Fruit fly (Drosophila melanogaster) whole organism, embryonic: ENCODE data around the gene CG33287.
A peak's percentile ranks its signal among the peaks of the same experiment; 100 is the strongest.

Source experiments
- Atf3 ChIP-seq: fragments of 200-800 bp; sonication (Bioruptor generic); optimal IDR thresholded peaks from 3 replicates; lab custom pipeline; 2016; ENCODE audit warnings: missing biosample characterization, missing genetic modification characterization
- Awh ChIP-seq: fragments of 200-800 bp; sonication (Bioruptor generic); IDR thresholded peaks from 2 replicates; pipeline ENCODE4, ENCODE4 v1.3.6; 2022; ENCODE audit warnings: missing biosample characterization, missing genetic modification characterization
- Blimp-1 ChIP-seq: fragments of 200-800 bp; sonication (Bioruptor generic); optimal IDR thresholded peaks from 3 replicates; lab custom pipeline; 2018; ENCODE audit warnings: missing biosample characterization, missing genetic modification characterization, mild to moderate bottlenecking, moderate library complexity, missing genetic modification reagents
- CG11456 ChIP-seq: fragments of 200-800 bp; sonication (Bioruptor generic); IDR thresholded peaks from 3 replicates; pipeline ENCODE4 v1.3.6; 2022; ENCODE audit warnings: missing biosample characterization, missing genetic modification characterization
- CG12155 ChIP-seq: fragments of 200-800 bp; sonication (Bioruptor generic); optimal IDR thresholded peaks from 3 replicates; lab custom pipeline; 2016; ENCODE audit warnings: missing biosample characterization, missing genetic modification characterization
- CG12744 ChIP-seq: fragments of 200-800 bp; sonication (Bioruptor generic); optimal IDR thresholded peaks from 2 replicates; lab custom pipeline; 2016; ENCODE audit warnings: missing biosample characterization, missing genetic modification characterization
- CG14965 ChIP-seq: fragments of 200-800 bp; sonication (Bioruptor generic); optimal IDR thresholded peaks from 2 replicates; lab custom pipeline; 2016; ENCODE audit warnings: missing biosample characterization, missing genetic modification characterization, borderline replicate concordance
- CG15073 ChIP-seq: fragments of 200-800 bp; sonication (Bioruptor generic); optimal IDR thresholded peaks from 2 replicates; lab custom pipeline; 2016; ENCODE audit warnings: missing biosample characterization, missing genetic modification characterization
- CG17328 ChIP-seq: fragments of 200-800 bp; sonication (Bioruptor generic); IDR thresholded peaks from 2 replicates; pipeline ENCODE4 v1.3.6; 2022; ENCODE audit warnings: missing biosample characterization, missing genetic modification characterization
- CG18262 ChIP-seq: fragments of 200-800 bp; optimal IDR thresholded peaks from 3 replicates; lab custom pipeline; 2019; ENCODE audit warnings: missing biosample characterization, mild to moderate bottlenecking, missing genetic modification characterization, moderate library complexity
- CG2875 ChIP-seq: fragments of 200-800 bp; sonication (Bioruptor generic); optimal IDR thresholded peaks from 2 replicates; lab custom pipeline; 2017; ENCODE audit warnings: missing biosample characterization, mild to moderate bottlenecking, missing genetic modification characterization, missing genetic modification reagents
- CG3163 ChIP-seq: fragments of 200-800 bp; sonication (Bioruptor generic); optimal IDR thresholded peaks from 3 replicates; lab custom pipeline; 2016; ENCODE audit warnings: missing biosample characterization, missing genetic modification characterization
- CG32532 ChIP-seq: fragments of 200-800 bp; sonication (Bioruptor generic); IDR thresholded peaks from 2 replicates; pipeline ENCODE4 v1.3.6; 2022; ENCODE audit warnings: missing biosample characterization, missing genetic modification characterization
- CG3281 ChIP-seq: fragments of 200-800 bp; sonication (Bioruptor generic); optimal IDR thresholded peaks from 3 replicates; lab custom pipeline; 2017; ENCODE audit warnings: missing biosample characterization, mild to moderate bottlenecking, missing genetic modification characterization
- CG34422 ChIP-seq: fragments of 200-800 bp; sonication (Bioruptor generic); IDR thresholded peaks from 3 replicates; pipeline ENCODE4 v1.3.6; 2022; ENCODE audit warnings: missing biosample characterization, missing genetic modification characterization
- CG6765 ChIP-seq: fragments of 200-800 bp; sonication (Bioruptor generic); optimal IDR thresholded peaks from 3 replicates; lab custom pipeline; 2017; ENCODE audit warnings: missing biosample characterization, mild to moderate bottlenecking, missing genetic modification characterization
- CG7357 ChIP-seq: fragments of 200-800 bp; sonication (Bioruptor generic); IDR thresholded peaks from 3 replicates; pipeline ENCODE4 v1.3.6; 2022; ENCODE audit warnings: missing biosample characterization, missing genetic modification characterization
- CG7556 ChIP-seq: fragments of 200-800 bp; sonication (Bioruptor generic); optimal IDR thresholded peaks from 2 replicates; lab custom pipeline; 2017; ENCODE audit warnings: missing biosample characterization, mild to moderate bottlenecking, missing genetic modification characterization
- CG8359 ChIP-seq: fragments of 200-800 bp; sonication (Bioruptor generic); optimal IDR thresholded peaks from 2 replicates; lab custom pipeline; 2017; ENCODE audit warnings: missing biosample characterization, mild to moderate bottlenecking, missing genetic modification characterization, borderline replicate concordance
- CG8944 ChIP-seq: fragments of 200-800 bp; sonication (Bioruptor generic); optimal IDR thresholded peaks from 3 replicates; lab custom pipeline; 2016; ENCODE audit warnings: missing biosample characterization, missing genetic modification characterization
- CG9727 ChIP-seq: fragments of 200-800 bp; sonication (Bioruptor generic); optimal IDR thresholded peaks from 3 replicates; lab custom pipeline; 2017; ENCODE audit warnings: missing biosample characterization, mild to moderate bottlenecking, missing genetic modification characterization
- CHES-1-like ChIP-seq: fragments of 200-800 bp; sonication (Bioruptor generic); optimal IDR thresholded peaks from 2 replicates; lab custom pipeline; 2016; ENCODE audit warnings: missing biosample characterization, missing genetic modification characterization
- Dad ChIP-seq: fragments of 200-800 bp; sonication (Bioruptor generic); optimal IDR thresholded peaks from 3 replicates; lab custom pipeline; 2016; ENCODE audit warnings: missing biosample characterization, missing genetic modification characterization
- Dip3 ChIP-seq: fragments of 200-800 bp; sonication (Bioruptor generic); optimal IDR thresholded peaks from 3 replicates; lab custom pipeline; 2016; ENCODE audit warnings: missing biosample characterization, missing genetic modification characterization
- Doc3 ChIP-seq: fragments of 200-800 bp; sonication (Bioruptor generic); IDR thresholded peaks from 3 replicates; pipeline ENCODE4 v1.3.6; 2022; ENCODE audit warnings: missing biosample characterization, missing genetic modification characterization; ENCODE audit not compliant: partially characterized antibody
- HHEX ChIP-seq: fragments of 200-800 bp; sonication (Bioruptor generic); optimal IDR thresholded peaks from 3 replicates; lab custom pipeline; 2017; ENCODE audit warnings: missing biosample characterization, mild to moderate bottlenecking, missing genetic modification characterization, missing genetic modification reagents
- HLH4C ChIP-seq: fragments of 200-800 bp; sonication (Bioruptor generic); IDR thresholded peaks from 3 replicates; pipeline ENCODE4 v1.3.6; 2022; ENCODE audit warnings: missing biosample characterization, missing genetic modification characterization; ENCODE audit not compliant: partially characterized antibody
- HLHmδ ChIP-seq: fragments of 200-800 bp; sonication (Bioruptor generic); optimal IDR thresholded peaks from 2 replicates; lab custom pipeline; 2018; ENCODE audit warnings: missing biosample characterization, mild to moderate bottlenecking, missing genetic modification characterization, moderate library complexity
- HmgZ ChIP-seq: fragments of 200-800 bp; sonication (Bioruptor generic); optimal IDR thresholded peaks from 2 replicates; lab custom pipeline; 2018; ENCODE audit warnings: missing biosample characterization, mild to moderate bottlenecking, missing genetic modification characterization
- Max ChIP-seq: fragments of 200-800 bp; sonication (Bioruptor generic); optimal IDR thresholded peaks from 2 replicates; lab custom pipeline; 2016; ENCODE audit warnings: missing biosample characterization, mild to moderate bottlenecking, missing genetic modification characterization
- Six4 ChIP-seq: fragments of 200-800 bp; sonication (Bioruptor generic); optimal IDR thresholded peaks from 2 replicates; lab custom pipeline; 2016; ENCODE audit warnings: missing biosample characterization, missing genetic modification characterization
- Sry-δ ChIP-seq: fragments of 200-800 bp; sonication (Bioruptor generic); optimal IDR thresholded peaks from 2 replicates; lab custom pipeline; 2016; ENCODE audit warnings: missing biosample characterization, missing genetic modification characterization
- Xrp1 ChIP-seq: fragments of 200-800 bp; sonication (Bioruptor generic); IDR thresholded peaks from 2 replicates; pipeline ENCODE4 v1.3.6; 2022; ENCODE audit warnings: missing biosample characterization, missing genetic modification characterization
- YL-1 ChIP-seq: fragments of 200-800 bp; sonication (Bioruptor generic); optimal IDR thresholded peaks from 3 replicates; lab custom pipeline; 2017; ENCODE audit warnings: missing biosample characterization, mild to moderate bottlenecking, missing genetic modification characterization
- bab2 ChIP-seq: fragments of 200-800 bp; sonication (Bioruptor generic); optimal IDR thresholded peaks from 2 replicates; lab custom pipeline; 2016; ENCODE audit warnings: missing biosample characterization, missing genetic modification characterization
- cas ChIP-seq: fragments of 200-800 bp; sonication (Bioruptor generic); IDR thresholded peaks from 2 replicates; pipeline ENCODE4 v1.3.6; 2022; ENCODE audit warnings: missing biosample characterization, missing genetic modification characterization
- caup ChIP-seq: fragments of 200-800 bp; sonication (Bioruptor generic); optimal IDR thresholded peaks from 3 replicates; lab custom pipeline; 2017; ENCODE audit warnings: missing biosample characterization, mild to moderate bottlenecking, missing genetic modification characterization, moderate library complexity; ENCODE audit not compliant: severe bottlenecking
- corto ChIP-seq: fragments of 200-800 bp; sonication (Bioruptor generic); optimal IDR thresholded peaks from 2 replicates; lab custom pipeline; 2016; ENCODE audit warnings: missing biosample characterization, mild to moderate bottlenecking, missing genetic modification characterization, moderate library complexity
- fru ChIP-seq: fragments of >200 bp; optimal IDR thresholded peaks from 2 replicates; lab custom pipeline; 2017
- ind ChIP-seq: fragments of 200-800 bp; sonication (Bioruptor generic); optimal IDR thresholded peaks from 3 replicates; lab custom pipeline; 2016; ENCODE audit warnings: missing biosample characterization, missing genetic modification characterization
- inv ChIP-seq: fragments of 200-800 bp; sonication (Bioruptor generic); IDR thresholded peaks from 2 replicates; pipeline ENCODE4 v1.3.6; 2022; ENCODE audit warnings: missing biosample characterization, missing genetic modification characterization; ENCODE audit not compliant: partially characterized antibody
- kay ChIP-seq: fragments of 200-800 bp; sonication (Bioruptor generic); optimal IDR thresholded peaks from 2 replicates; lab custom pipeline; 2016; ENCODE audit warnings: missing biosample characterization, missing genetic modification characterization
- mld ChIP-seq: fragments of 200-800 bp; sonication (Bioruptor generic); IDR thresholded peaks from 3 replicates; pipeline ENCODE4 v1.3.6; 2022; ENCODE audit warnings: missing biosample characterization, missing genetic modification characterization; ENCODE audit not compliant: partially characterized antibody
- nom ChIP-seq: fragments of 200-800 bp; sonication (Bioruptor generic); optimal IDR thresholded peaks from 2 replicates; lab custom pipeline; 2017; ENCODE audit warnings: missing biosample characterization, missing genetic modification characterization, mild to moderate bottlenecking, moderate library complexity, missing genetic modification reagents
- oc ChIP-seq: fragments of 200-800 bp; sonication (Bioruptor generic); optimal IDR thresholded peaks from 2 replicates; lab custom pipeline; 2018; ENCODE audit warnings: missing biosample characterization, mild to moderate bottlenecking, missing genetic modification characterization, moderate library complexity
- pzg ChIP-seq: fragments of 200-800 bp; sonication (Bioruptor generic); optimal IDR thresholded peaks from 3 replicates; lab custom pipeline; 2018; ENCODE audit warnings: missing biosample characterization, mild to moderate bottlenecking, missing genetic modification characterization, moderate library complexity
- rib ChIP-seq: fragments of 200-800 bp; sonication (Bioruptor generic); IDR thresholded peaks from 2 replicates; pipeline ENCODE4 v1.3.6; 2022; ENCODE audit warnings: missing biosample characterization, missing genetic modification characterization
- vfl ChIP-seq: fragments of 200-800 bp; sonication (Bioruptor generic); optimal IDR thresholded peaks from 2 replicates; lab custom pipeline; 2016; ENCODE audit warnings: missing biosample characterization, missing genetic modification characterization
- z ChIP-seq: fragments of 200-800 bp; sonication (Bioruptor generic); IDR thresholded peaks from 3 replicates; pipeline ENCODE4 v1.3.6; 2022; ENCODE audit warnings: missing biosample characterization, missing genetic modification characterization
- zen ChIP-seq: fragments of 200-800 bp; sonication (Bioruptor generic); optimal IDR thresholded peaks from 3 replicates; lab custom pipeline; 2018; ENCODE audit warnings: missing biosample characterization, mild to moderate bottlenecking, missing genetic modification characterization, moderate library complexity

Gene CG33287

DNA sequence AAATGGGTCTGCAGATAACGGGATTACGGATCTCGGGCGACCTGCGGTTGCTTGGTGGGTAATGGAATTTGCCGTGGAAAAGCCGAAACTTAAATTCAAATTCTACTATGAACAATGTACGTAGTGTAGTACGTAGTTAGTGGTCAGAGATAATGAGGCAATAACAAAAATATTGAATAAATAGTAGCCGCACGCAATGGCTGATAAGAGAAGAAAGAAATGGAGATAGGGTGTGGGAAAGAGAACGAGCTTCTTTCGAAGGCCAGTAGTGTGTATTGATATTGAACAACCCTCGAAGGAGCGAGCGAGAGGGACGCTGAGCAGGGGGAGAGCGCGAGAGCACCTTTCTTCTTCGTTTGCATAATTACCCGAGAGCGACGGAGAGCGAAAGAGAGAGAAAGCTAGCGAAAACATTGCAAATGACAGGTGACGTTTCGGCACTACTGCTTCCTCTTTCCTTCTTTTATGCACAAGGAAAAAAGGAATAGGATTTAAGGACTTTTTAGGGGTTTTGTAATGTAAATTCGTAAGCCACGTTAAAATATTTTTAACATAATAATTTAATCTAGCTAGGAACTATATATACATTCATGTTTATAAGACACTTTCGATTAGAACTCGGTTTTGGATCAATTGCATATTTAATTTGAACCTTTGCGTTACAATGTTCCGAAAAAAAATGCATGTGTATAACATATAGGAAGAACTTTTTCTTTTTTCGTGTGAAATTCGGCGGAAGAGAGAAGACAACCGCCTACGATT is 40.6 kb upstream of the CG33287 start (continued):
- TF ChIP-seq zen (peak; percentile 72), bab2 (GFP tag; lab: Kevin White, UChicago) (peak; percentile 3), pzg (no peak), CG34422 (GFP tag; lab: Robert Waterston, UW) (no peak), HLHmδ (no peak), oc (tag; lab: Kevin White, UChicago) (no peak), CG12155 (GFP tag; lab: Kevin White, UChicago) (no peak), YL-1 (GFP tag; lab: Kevin White, UChicago) (no peak), Atf3 (GFP tag; lab: Kevin White, UChicago) (no peak), CG17328 (GFP tag; lab: Robert Waterston, UW) (no peak), CG6765 (GFP tag; lab: Kevin White, UChicago) (no peak), Sry-δ (GFP tag; lab: Kevin White, UChicago) (no peak), Xrp1 (GFP tag; lab: Robert Waterston, UW) (no peak; the same call in 1 of the 2 replicates), CG8944 (GFP tag; lab: Kevin White, UChicago) (no peak), mld (GFP tag; lab: Robert Waterston, UW) (no peak), ind (peak; percentile 18), HHEX (peak; percentile 32), Max (GFP tag; lab: Kevin White, UChicago) (no peak), CG2875 (no peak), CHES-1-like (GFP tag; lab: Kevin White, UChicago) (no peak), CG32532 (peak; percentile 29; the same call in 1 of the 2 replicates), CG18262 (tag; lab: Kevin White, UChicago) (no peak), kay (GFP tag; lab: Kevin White, UChicago) (no peak), CG3163 (GFP tag; lab: Kevin White, UChicago) (peak; percentile 59), rib (GFP tag; lab: Robert Waterston, UW) (peak; percentile 74; the same call in 1 of the 2 replicates), Dip3 (GFP tag; lab: Kevin White, UChicago) (no peak), vfl (GFP tag; lab: Kevin White, UChicago) (no peak), Awh (no peak), caup (GFP tag; lab: Kevin White, UChicago) (peak; percentile 22), CG7357 (GFP tag; lab: Robert Waterston, UW) (0 out of 3 replicates have a peak, but pooled peaks have one; percentile 20), corto (no peak), Dad (GFP tag; lab: Kevin White, UChicago) (no peak), CG11456 (no peak), CG7556 (GFP tag; lab: Kevin White, UChicago) (no peak), HLH4C (GFP tag; lab: Robert Waterston, UW) (no peak), CG12744 (GFP tag; lab: Kevin White, UChicago) (no peak), Doc3 (GFP tag; lab: Robert Waterston, UW) (no peak), Blimp-1 (GFP tag; lab: Kevin White, UChicago) (peak; percentile 9), CG14965 (GFP tag; lab: Kevin White, UChicago) (no peak), CG15073 (GFP tag; lab: Kevin White, UChicago) (no peak), z (GFP tag; lab: Robert Waterston, UW) (no peak), CG8359 (GFP tag; lab: Kevin White, UChicago) (no peak), CG3281 (peak; percentile 47), CG9727 (GFP tag; lab: Kevin White, UChicago) (peak; percentile 59), inv (GFP tag; lab: Robert Waterston, UW) (no peak), cas (GFP tag; lab: Robert Waterston, UW) (no peak), nom (no peak), HmgZ (tag; lab: Kevin White, UChicago) (no peak), Six4 (GFP tag; lab: Kevin White, UChicago) (no peak), fru (lab: Kevin White, UChicago) (no peak)
